Worm (Caenorhabditis elegans): ENCODE results near the gene ZK813.3.

DNA sequence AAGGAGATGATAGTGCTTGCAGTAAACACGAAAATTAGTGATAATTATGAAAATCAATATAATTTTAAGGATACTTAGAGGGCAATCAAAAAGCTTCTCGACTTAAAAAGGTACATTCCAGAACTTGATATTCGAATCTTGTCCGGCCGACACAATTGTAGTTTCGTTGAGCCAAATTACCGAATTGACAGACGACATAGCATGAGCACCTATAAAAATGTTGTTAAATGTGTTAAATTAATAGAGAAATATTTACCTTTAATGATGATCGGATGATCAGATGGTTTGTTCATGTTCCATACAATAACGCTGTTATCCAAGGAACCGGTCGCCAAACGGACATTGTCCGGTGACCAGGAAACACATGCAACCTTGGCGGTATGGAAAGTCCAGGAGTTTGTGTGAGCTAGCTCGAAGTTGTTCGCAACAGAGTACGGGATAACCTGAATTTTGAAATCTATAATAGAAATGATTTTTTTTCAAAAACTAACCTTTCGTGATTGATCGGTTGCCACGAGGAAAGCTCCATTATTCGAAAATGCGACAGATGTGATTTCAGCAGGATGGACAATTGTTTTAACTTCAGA lies 32.8 kb upstream of the ZK813.3 start:
- TF ChIP-seq pha-4 (tag; optimal IDR thresholded peaks at IDR 0.05): no peak
- TF ChIP-seq fkh-10 (GFP tag; optimal IDR thresholded peaks at IDR 0.05): no peak
- no peak for TF ChIP-seq nhr-25 (tag; optimal IDR thresholded peaks at IDR 0.05)
- TF ChIP-seq nhr-67 (tag; optimal IDR thresholded peaks at IDR 0.05): no peak

All from whole organism, L3 larva.